Worm (Caenorhabditis elegans) whole organism, midembryonic: ENCODE measurements around the gene C36E6.8.

ENCODE experiments used
- T22C8.4 ChIP-seq: fragments of 200-800 bp; sonication (Bioruptor generic); IDR thresholded peaks from 2 replicates; pipeline ENCODE4 v1.3.6; 2022; ENCODE audit warnings: missing genetic modification characterization, missing compliant biosample characterization
- cog-1 ChIP-seq: sonication (generic microtip); optimal IDR thresholded peaks from 2 replicates; lab custom pipeline; 2016; ENCODE audit warnings: missing genetic modification characterization, missing compliant biosample characterization
- flt-1 ChIP-seq: fragments of 200-800 bp; sonication (Bioruptor generic); IDR thresholded peaks from 2 replicates; pipeline ENCODE4 v1.3.6; 2022; ENCODE audit warnings: missing genetic modification characterization, missing compliant biosample characterization
- klf-2 ChIP-seq: fragments of 200-800 bp; sonication (Bioruptor generic); conservative IDR thresholded peaks from 2 replicates; pipeline ENCODE4 v1.3.6; 2022; ENCODE audit warnings: missing genetic modification reagents, missing genetic modification characterization, missing compliant biosample characterization
- med-1 ChIP-seq: sonication (generic microtip); optimal IDR thresholded peaks from 2 replicates; lab custom pipeline; 2017; ENCODE audit warnings: missing genetic modification characterization, mild to moderate bottlenecking, missing compliant biosample characterization, antibody characterized with exemption, missing genetic modification reagents; ENCODE audit not compliant: insufficient read depth
- ref-1 ChIP-seq: fragments of 200-800 bp; sonication (Bioruptor generic); conservative IDR thresholded peaks from 2 replicates; pipeline ENCODE4 v1.3.6; 2022; ENCODE audit warnings: missing genetic modification reagents, missing genetic modification characterization, missing compliant biosample characterization
- tab-1 ChIP-seq: fragments of 200-800 bp; sonication (Bioruptor generic); IDR thresholded peaks from 2 replicates; pipeline ENCODE4 v1.3.6; 2022; ENCODE audit warnings: missing genetic modification characterization, missing compliant biosample characterization
- ztf-23 ChIP-seq: fragments of 200-800 bp; sonication (Bioruptor generic); IDR thresholded peaks from 2 replicates; pipeline ENCODE4 v1.3.6; 2022; ENCODE audit warnings: missing genetic modification reagents, missing genetic modification characterization, missing compliant biosample characterization
- ztf-29 ChIP-seq: fragments of 200-800 bp; sonication (Bioruptor generic); IDR thresholded peaks from 2 replicates; pipeline ENCODE4 v1.3.6; 2022; ENCODE audit warnings: missing genetic modification reagents, missing genetic modification characterization, missing compliant biosample characterization

The C36E6.8 gene

DNA sequence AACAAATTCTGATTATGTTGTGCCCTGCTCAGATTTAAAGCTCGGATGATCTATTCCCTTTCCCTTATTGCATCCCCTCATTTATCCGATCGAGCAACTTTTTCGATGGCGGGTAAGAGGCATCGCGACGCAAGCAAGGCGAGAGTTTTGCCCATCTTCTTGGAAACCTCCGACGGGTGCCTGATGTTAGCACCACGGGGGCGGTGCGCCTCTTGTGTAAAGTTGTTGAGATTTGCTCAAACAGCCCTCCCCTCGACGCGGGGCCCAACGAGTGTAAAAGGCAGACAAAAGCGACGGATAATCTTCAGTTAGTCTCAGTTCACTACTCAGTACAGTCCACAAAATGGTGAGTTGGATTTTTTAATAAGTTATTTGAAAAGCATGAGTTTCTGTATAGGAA, 20.4 kb downstream of the C36E6.8 start, which contains the start of gene mlc-1:
Gene mlc-1, plus strand, starts transcription at position 324 of the 400 bp plus-strand sequence.
- TF ChIP-seq klf-2 (no peak; the same call in 1 of the 2 replicates), ztf-23 (GFP tag; lab: Robert Waterston, UW) (peak; percentile 60; the same call in 1 of the 2 replicates), T22C8.4 (no peak), ref-1 (GFP tag; lab: Robert Waterston, UW) (no peak)

DNA sequence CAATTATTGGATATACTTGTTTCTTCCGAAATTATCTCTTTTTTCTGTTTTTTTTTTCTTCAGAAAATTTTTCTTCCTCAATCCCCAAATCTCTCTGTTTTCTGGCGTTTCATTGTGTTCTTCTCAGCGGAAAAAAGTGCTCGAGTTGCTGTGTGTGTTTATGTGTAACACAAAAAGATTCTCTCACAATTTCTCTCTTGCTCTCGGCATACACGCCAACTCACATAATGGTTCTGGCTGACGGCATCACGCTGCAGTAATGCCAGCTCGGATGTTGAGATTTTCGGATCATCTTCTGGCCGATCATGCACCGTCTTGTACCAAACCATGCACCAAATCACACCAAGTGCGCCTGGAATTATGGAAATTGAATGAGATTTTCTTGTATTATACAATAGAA, 23.5 kb downstream of the C36E6.8 start:
- no peak for TF ChIP-seq ztf-29 (GFP tag; lab: Robert Waterston, UW)
- TF ChIP-seq tab-1 (GFP tag; lab: Robert Waterston, UW), result no peak
- TF ChIP-seq ztf-23 (GFP tag; lab: Robert Waterston, UW), result no peak
- TF ChIP-seq flt-1 (GFP tag; lab: Robert Waterston, UW), result no peak
- TF ChIP-seq klf-2, result no peak
- no peak for TF ChIP-seq ref-1 (GFP tag; lab: Robert Waterston, UW)

DNA sequence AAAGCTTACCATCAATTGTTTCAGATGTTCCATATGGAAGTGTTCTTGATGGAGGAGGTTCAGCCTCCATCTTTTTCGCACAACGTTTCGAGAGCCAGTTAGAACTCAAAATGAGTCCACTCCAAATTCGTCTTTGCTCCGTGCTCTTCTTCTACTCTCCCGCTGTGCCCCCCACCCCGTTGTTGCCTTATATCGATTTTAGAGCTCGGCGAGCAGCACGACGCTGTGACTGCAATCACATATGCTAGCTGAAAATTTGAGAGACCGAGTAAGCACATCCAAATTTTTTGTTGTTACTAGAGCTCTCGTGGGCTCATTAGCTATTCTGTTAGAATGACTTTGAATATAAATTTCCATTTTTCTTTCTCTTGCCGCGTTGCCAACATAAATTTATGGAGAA, 26.3 kb downstream of the C36E6.8 start, which contains the start of gene slc-17.1:
Gene slc-17.1, minus strand, starts transcription at position 101 of the 400 bp plus-strand sequence.
- no peak for TF ChIP-seq tab-1 (GFP tag; lab: Robert Waterston, UW)

DNA sequence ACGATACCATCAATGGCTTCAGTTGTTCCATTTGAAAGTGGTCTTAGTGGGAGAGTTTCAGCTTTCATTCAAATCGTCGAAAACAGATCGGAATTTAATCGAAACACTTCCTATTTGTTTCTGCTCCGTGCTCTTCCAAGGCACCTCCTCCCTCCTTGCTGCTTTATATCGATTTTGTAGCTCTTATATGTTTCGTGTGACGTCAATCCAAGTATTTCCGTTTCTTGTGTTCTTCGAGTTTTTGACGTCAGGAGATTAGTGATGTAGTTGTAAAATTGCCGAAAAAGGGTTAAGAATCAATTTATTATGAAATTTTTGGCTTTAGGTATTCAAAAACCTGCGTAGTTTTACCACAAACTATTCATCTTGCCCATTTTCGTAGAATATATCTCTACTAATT, 28.1 kb downstream of the C36E6.8 start, which contains the start of gene ZK54.3:
Gene ZK54.3, minus strand, starts transcription at position 391 of the 400 bp plus-strand sequence.
- TF ChIP-seq T22C8.4, result no peak
- no peak for TF ChIP-seq tab-1 (GFP tag; lab: Robert Waterston, UW)
- no peak for TF ChIP-seq ztf-23 (GFP tag; lab: Robert Waterston, UW)
- TF ChIP-seq med-1 (GFP tag; lab: Kevin White, UChicago), result no peak
- no peak for TF ChIP-seq ref-1 (GFP tag; lab: Robert Waterston, UW)
- no peak for TF ChIP-seq flt-1 (GFP tag; lab: Robert Waterston, UW)
- TF ChIP-seq klf-2, result no peak
- TF ChIP-seq cog-1 (tag; lab: Kevin White, UChicago), result no peak

DNA sequence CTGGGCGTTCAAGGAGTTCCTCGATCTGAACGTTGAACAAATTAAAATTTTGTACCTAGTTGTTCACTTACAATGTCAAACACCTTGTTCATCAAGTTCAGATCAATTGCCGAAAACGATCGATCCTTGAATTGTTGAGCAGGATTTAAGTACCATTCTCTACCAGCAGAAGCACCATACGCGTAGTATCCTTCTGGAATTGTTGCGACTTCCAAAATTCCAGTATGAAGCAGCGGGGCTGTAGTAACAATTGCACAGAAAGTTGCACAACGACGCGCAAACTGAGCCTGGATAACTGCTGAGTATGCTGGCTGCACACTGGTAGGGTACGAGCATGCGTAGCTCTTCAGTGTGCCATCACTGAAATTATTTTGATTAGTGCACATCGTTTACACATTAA, 30.0 kb downstream of the C36E6.8 start:
- TF ChIP-seq T22C8.4 (no peak), cog-1 (tag; lab: Kevin White, UChicago) (no peak), ref-1 (GFP tag; lab: Robert Waterston, UW) (no peak)

DNA sequence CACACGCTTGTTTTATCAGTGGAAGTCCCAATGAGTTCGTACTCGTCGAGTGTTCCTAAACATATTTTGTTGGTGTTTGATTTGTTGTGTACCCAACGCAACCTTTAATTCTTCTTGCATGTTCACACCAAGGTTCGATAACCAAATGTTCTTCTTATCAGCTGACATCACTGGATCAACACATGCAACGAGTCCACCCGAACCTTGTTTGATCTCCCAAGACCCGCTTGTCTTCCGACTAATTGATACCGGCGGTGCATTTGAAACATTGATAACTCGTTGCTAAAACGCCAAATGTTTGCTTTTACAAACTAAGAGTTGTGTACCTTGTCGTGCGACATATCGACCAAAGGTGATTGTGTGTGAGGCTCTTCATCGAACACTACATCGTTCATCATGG, 33.2 kb downstream of the C36E6.8 start:
- TF ChIP-seq T22C8.4 (no peak), cog-1 (tag; lab: Kevin White, UChicago) (no peak), flt-1 (GFP tag; lab: Robert Waterston, UW) (no peak), ztf-23 (GFP tag; lab: Robert Waterston, UW) (no peak), tab-1 (GFP tag; lab: Robert Waterston, UW) (no peak), ref-1 (GFP tag; lab: Robert Waterston, UW) (no peak), ztf-29 (GFP tag; lab: Robert Waterston, UW) (no peak), med-1 (GFP tag; lab: Kevin White, UChicago) (no peak), klf-2 (no peak)

DNA sequence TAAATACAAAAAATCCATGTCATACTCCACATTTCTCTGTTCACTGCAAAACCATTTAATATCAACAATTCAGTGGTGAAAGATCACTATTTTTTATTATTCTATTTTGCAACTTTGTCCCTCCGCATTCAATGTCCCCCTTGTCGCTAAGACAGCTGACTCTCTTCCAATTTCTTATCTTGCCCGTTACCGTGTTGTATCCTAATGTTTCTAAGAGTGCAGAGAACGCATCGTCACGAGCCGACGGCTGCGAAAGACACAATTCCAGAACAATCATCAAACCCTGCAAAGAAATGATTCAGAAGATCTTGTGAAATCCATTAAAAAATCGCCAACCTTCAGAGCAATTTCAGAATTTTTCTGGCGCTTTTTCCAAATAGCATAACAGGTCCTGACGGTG, 34.4 kb downstream of the C36E6.8 start:
- TF ChIP-seq med-1 (GFP tag; lab: Kevin White, UChicago) (no peak), ref-1 (GFP tag; lab: Robert Waterston, UW) (no peak), flt-1 (GFP tag; lab: Robert Waterston, UW) (no peak), T22C8.4 (no peak), ztf-29 (GFP tag; lab: Robert Waterston, UW) (no peak), ztf-23 (GFP tag; lab: Robert Waterston, UW) (no peak), cog-1 (tag; lab: Kevin White, UChicago) (no peak), tab-1 (GFP tag; lab: Robert Waterston, UW) (no peak), klf-2 (no peak)

DNA sequence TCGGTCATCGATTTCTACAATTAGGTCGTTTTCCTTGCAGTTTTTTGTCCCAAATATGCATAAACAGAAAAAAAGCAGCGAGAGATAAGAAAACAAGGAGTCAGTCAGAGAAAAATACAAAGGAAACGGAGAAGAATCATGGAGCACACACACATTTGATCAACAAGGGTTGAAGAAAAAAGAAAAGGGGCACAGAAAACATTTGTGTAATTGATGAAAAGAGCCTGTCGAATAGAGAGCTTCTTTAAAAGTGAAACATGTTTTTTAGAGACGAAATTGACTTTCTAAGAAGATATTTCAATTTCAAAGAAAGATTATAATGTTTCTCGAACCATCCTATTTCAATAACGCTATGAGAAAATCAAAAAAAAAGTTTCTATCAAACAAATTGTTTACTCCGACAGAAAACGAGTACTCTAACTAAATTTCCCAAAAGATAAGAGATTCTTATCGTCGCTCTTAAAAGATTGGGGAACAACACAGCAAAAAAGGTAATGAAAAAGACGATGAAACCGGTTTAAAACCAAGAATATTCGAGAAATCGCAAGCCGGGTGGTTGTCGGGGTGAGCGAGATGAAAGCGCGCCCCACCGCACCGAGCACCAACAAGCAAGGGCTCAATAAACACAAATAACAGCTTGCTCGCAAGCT, 36.2 kb downstream of the C36E6.8 start, which contains the start of gene tps-1:
Gene tps-1, minus strand, starts transcription at position 14 of the 650 bp plus-strand sequence.
- TF ChIP-seq ref-1 (GFP tag; lab: Robert Waterston, UW) (no peak), ztf-29 (GFP tag; lab: Robert Waterston, UW) (no peak), ztf-23 (GFP tag; lab: Robert Waterston, UW) (no peak), tab-1 (GFP tag; lab: Robert Waterston, UW) (no peak), flt-1 (GFP tag; lab: Robert Waterston, UW) (no peak), klf-2 (no peak), T22C8.4 (no peak), med-1 (GFP tag; lab: Kevin White, UChicago) (no peak), cog-1 (tag; lab: Kevin White, UChicago) (no peak)

DNA sequence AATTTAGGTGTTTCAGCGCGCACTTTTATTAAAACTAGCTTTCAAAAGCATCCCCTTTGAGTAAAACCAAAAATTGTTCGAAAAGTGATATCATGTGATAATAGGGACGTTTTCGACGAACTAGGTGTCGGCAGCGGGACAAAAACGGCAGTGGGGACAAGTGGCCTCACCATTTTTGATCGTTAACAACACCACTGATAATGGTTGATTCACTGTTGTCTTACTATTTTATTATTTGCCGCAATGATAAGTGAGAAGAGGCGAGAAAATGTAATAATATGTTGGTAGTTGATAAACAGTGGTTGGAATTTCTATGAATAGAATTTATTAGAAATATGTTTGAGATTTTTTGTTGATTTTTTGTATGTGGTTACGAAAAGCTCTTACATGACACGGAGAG, 37.5 kb downstream of the C36E6.8 start:
- no peak for TF ChIP-seq klf-2
- TF ChIP-seq tab-1 (GFP tag; lab: Robert Waterston, UW), result no peak
- no peak for TF ChIP-seq ref-1 (GFP tag; lab: Robert Waterston, UW)
- no peak for TF ChIP-seq flt-1 (GFP tag; lab: Robert Waterston, UW)
- no peak for TF ChIP-seq cog-1 (tag; lab: Kevin White, UChicago)
- TF ChIP-seq med-1 (GFP tag; lab: Kevin White, UChicago), result no peak
- TF ChIP-seq ztf-23 (GFP tag; lab: Robert Waterston, UW), result no peak
- no peak for TF ChIP-seq ztf-29 (GFP tag; lab: Robert Waterston, UW)
- TF ChIP-seq T22C8.4, result no peak

DNA sequence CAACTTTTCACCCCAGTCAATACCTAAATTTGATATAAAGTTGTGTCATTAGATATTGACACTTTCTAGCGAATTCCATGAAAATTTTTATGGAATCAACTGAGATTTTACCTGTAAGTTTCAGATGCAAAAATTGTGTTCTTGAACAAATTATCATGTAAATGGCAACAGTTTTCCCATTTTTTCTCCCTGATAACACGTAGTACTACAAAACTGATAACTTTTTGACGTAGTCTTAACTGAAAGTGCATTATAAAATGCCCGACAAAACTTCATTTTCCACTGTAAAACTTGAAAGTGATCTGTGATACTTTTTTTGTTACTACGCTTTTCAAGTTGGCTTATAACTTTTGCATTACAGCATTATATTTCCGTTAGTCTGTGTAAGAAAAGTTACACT, 40.2 kb downstream of the C36E6.8 start:
- no peak for TF ChIP-seq klf-2
- no peak for TF ChIP-seq ref-1 (GFP tag; lab: Robert Waterston, UW)
- TF ChIP-seq tab-1 (GFP tag; lab: Robert Waterston, UW), result no peak
- no peak for TF ChIP-seq med-1 (GFP tag; lab: Kevin White, UChicago)
- no peak for TF ChIP-seq flt-1 (GFP tag; lab: Robert Waterston, UW)
- no peak for TF ChIP-seq T22C8.4
- no peak for TF ChIP-seq ztf-23 (GFP tag; lab: Robert Waterston, UW)
- TF ChIP-seq cog-1 (tag; lab: Kevin White, UChicago), result no peak
- TF ChIP-seq ztf-29 (GFP tag; lab: Robert Waterston, UW), result no peak
